Fruit fly (Drosophila melanogaster): ENCODE results near the gene Exo84.

Gene Exo84

DNA sequence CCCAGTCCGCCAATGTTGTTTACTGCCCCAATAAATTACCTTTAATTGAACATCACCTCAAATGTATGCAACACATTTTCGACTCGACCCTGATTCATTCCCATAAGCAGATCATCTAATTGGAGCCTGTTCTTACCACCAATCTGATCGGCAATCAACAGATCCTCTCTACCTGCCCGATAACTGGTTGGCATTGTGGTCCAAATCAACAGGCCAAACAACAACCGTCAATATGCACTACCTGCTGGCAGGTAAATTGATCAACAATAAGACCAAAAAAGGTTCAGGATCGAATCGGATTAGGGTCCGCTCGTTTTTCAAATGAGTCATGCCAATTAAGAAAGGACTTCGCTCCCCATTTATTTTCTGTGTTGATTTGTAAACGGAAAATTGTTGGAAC is 28.8 kb downstream of the Exo84 start:
- no peak for TF ChIP-seq CG8478 (optimal IDR thresholded peaks at IDR 0.05)
- TF ChIP-seq CTCF (optimal IDR thresholded peaks at IDR 0.05): no peak

DNA sequence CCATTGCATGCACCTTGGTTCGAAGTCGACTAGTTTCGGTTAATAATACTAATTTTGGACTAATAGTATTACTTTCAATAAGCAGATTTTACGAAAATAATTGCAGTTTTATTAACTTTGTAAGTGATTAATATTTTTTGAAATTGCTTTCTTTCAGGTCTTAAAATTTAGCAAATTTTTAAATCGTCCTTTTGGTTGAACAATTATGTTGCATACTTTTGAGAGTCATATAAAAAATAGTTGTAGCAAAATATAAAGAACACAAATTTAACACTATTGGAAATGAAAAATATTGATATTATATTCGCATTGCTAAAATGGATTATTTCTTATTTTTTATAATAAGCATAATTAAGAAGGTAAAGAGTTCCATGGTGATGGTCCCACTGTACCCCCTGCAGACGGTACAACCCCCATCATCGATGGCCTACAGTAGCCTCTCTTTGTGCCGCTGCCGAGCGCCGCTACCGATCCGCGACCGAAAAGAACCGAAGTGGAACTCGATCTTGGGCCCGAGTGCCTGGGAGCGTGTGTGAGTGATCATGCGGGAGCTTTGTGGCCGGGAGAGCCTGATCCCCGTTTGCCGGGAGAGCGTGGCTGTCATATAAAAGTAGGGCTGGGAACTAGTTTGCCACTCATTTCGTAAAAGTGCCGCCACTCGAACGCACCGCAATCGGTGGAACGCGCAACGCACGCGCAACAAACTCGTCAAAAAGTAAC is 30.7 kb downstream of the Exo84 start:
- TF ChIP-seq CG8478 (optimal IDR thresholded peaks at IDR 0.05): no peak
- TF ChIP-seq CTCF (optimal IDR thresholded peaks at IDR 0.05): no peak

DNA sequence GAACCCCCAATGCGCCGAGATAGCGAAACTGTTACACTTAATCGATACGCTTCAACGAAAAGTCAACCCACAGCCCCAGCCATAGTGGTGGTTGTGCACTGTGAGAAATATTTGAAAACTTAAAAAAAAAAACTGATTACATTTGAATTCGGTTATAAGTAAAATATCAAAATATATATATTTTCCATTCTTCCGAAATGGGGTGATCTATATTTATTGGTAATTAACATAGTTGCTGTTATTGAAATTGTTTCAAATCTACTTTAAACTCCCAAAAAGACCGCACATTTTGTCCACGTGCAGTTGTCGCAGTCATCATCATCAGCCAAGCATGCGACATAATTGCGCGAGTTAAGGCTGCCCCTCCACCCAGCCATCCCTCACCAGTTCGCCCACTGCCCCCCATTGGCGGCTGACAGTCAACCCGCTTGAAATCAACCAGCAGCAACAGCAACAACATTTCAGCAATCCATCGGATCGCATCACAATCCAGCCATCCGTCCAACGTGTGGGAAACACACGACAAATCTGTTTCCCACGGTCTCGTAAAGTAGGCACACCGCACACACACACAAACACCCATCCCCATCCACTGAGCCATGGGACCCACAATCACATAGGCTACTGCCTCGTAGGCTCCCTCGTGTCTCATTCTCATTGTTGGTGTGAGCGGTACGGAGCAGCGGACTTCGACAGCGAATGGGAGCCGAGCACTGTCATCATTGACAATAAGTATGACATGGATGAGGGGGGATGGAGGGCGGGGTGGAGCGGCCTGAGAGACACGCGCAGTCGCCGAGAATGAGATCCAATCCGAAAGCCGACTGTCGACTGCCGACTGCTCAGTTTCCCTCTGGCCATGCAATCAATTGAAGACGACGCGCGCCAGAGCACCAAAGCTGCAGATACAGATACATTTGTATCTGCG is 31.5 kb downstream of the Exo84 start:
- TF ChIP-seq CG8478 (optimal IDR thresholded peaks at IDR 0.05) (no peak), CTCF (optimal IDR thresholded peaks at IDR 0.05) (no peak)

DNA sequence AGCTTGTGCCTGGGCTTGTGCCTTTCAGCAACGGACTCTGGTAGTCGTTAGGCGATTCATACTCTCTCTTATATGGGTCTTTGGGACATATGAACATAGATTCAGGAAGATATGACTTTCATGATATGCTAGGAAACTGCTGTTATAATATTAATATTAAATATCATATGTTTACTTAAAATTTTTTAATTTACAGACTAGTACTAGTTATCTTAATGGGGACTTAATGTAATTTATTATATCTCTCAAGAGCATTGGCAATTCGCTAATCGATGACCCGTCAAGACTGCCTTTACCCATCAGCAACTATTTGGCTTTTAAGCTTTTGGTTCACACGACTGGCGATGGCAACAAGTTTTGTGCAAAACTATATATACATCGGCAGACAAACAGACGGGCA is 32.8 kb downstream of the Exo84 start:
- no peak for TF ChIP-seq CTCF (optimal IDR thresholded peaks at IDR 0.05)
- no peak for TF ChIP-seq CG8478 (optimal IDR thresholded peaks at IDR 0.05)

DNA sequence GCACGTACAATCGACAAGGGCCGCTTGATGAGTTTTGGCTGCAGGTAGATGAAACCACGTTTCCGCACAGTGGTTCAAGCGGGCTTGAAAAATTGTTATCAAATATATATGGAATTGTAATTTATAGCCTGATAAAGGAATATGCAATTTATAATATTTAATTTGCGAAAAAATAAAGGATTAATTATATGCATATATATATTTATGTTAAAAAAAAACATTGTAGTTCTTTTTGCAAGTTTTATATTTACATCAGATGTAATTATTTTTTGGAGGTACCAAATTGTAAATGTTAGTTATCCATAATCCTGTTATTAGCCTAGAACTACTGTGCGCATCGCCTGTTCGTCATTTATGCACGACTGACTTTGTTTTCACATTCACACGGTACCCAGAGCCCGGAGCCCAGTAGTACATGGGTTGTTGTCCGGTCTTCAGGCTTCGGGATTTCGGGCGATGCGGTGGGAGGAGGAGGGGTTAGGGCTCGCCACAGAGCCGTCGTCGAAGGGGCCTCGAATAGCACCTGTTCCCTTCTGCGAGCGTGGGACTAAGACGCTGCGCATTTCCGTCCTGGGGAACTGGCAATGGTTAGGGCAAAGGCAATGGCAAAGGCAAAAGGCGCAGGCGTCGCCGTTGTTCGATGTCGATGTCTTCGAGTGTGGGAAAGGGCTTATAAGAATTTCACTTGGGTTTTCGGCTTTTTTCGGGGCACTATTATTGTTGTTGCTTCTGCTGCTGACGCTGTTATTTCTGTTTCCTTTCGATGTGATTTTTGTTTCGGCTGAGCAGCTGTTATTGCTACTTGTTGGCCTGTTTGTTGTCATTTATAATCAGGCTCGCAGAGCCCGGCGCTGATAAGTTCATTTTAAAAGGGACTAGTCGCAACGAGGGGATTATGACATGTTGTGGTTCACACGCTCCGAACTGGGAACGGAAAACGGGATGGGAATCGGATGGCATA is 34.0 kb downstream of the Exo84 start:
- no peak for TF ChIP-seq CG8478 (optimal IDR thresholded peaks at IDR 0.05)
- TF ChIP-seq CTCF (optimal IDR thresholded peaks at IDR 0.05): no peak

DNA sequence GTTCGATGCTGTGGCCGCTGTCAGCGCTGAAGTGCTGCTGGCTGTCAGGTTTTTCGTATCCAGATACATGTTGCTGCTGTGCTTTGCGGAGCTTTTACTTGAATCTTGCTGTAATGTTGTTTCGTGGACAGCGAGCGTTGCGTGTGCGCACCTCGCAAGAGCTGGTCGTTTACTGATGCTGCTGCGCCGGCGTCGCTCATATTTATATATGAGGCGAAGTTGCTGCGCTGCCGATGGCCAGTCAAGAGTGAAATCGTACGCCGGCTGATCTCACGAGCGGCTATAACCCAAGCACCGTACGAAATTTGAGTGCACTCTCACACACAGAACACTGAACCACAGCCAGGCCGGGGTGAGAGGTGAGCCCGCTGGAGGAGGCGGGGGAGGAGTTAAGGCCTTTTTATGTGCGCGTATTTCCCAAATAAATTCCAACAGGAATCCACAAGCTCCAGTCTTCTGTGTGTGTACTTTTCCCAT is 34.7 kb downstream of the Exo84 start:
- TF ChIP-seq CG8478 (optimal IDR thresholded peaks at IDR 0.05): no peak
- TF ChIP-seq CTCF (optimal IDR thresholded peaks at IDR 0.05): no peak

DNA sequence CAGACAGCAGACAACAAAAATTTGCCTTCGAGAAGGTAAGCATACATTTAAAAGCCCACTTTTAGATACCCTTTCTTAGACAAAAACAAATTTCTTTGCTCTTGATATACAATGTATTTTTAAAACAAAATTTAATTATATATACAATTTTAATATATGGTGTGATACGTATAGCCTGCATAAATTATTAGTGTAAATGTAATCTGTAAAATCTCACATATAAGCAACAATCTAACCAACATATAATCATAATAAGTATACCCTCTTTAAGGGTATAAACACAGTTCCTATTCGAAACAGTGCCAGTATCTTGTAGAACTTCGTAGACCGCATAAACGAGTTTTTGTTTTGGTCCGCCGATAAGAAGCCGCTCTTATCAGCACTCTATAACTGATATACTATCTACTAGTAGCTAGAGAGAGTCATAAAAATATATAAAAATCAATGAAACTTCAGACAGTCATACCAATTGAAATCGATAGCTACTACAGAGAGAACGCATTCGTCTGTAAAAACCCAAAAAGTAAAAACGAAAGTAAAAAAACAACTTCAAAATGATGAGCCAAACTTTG is 37.7 kb downstream of the Exo84 start, which contains the start of gene Kaz-m1:
TSS of gene Kaz-m1 (plus strand) at position 460 of the 572 bp plus-strand sequence.
- no peak for TF ChIP-seq CG8478 (optimal IDR thresholded peaks at IDR 0.05)
- no peak for TF ChIP-seq CTCF (optimal IDR thresholded peaks at IDR 0.05)

DNA sequence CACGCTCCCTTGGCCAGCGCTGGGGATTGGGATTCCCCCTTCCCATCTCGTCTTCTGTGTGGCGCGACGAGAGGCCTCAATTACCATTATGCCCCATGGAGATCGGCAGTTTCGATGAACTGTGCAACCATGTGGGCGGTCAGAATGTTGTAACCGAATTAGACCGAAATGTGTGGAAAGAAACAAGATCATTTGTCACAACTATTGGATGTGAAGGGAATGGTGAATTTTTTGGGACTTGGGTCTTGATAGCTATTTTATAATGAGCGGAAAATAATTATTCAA is 38.5 kb downstream of the Exo84 start:
- TF ChIP-seq CTCF (optimal IDR thresholded peaks at IDR 0.05) (no peak), CG8478 (optimal IDR thresholded peaks at IDR 0.05) (no peak)

DNA sequence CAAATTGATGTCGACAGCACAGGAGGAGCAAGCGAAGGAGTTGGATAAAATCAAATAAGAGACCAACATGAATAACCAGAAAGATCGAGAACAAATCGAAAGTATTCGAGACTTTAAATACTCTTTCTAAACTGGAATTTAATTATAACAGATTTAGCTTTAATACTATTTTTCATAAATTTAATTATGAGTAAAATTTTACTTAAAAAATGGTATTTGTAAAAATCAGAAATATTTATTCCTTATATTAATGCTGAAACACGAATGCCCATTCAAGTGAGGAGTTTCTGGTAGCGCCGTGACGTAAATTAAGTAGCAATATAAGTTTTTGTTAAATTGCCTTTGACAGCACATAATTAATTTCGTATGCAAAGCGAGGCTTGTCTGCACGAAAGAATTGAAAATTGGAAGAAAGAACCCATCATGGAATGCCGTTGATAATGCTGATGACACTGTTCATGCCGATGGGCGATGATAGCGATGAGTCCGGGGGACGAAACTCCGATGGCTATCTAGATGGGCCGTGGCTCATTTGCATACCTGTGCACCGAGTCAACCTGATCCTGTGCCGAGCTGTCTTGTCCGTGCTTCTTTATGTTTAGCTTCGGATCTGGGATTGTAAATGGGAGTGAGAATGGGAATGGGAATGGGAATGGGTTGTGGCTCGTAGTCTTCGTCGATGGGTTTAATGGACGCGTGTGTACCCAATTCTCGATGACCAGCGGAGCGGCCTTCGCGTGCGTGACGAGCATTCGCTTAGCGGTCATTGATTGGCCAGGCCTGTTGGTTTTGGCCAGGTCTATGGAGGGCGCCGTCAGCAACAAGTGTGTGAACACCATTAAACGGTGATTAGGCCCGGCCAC is 39.0 kb downstream of the Exo84 start:
- no peak for TF ChIP-seq CTCF (optimal IDR thresholded peaks at IDR 0.05)
- TF ChIP-seq CG8478 (optimal IDR thresholded peaks at IDR 0.05): no peak

DNA sequence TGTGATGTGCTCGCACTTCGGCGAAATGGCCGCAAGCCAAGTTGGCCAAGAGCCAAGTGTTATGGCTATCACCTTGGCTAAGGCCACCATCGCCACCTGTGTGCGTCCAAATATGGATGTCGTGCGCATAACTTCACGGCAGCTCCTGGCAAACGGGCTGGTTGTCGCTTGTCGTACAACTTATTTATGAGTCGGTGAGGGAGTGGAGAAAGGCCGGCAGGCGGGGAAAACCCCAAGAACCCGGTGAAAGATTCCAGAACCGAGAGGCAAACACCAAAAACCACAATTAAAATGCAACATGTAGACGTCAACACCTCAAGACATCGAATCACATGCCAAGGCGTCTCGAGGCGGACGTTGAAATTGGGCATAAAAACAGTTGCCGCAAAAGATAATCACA is 39.8 kb downstream of the Exo84 start:
- TF ChIP-seq CTCF (optimal IDR thresholded peaks at IDR 0.05) (no peak), CG8478 (optimal IDR thresholded peaks at IDR 0.05) (no peak)

DNA sequence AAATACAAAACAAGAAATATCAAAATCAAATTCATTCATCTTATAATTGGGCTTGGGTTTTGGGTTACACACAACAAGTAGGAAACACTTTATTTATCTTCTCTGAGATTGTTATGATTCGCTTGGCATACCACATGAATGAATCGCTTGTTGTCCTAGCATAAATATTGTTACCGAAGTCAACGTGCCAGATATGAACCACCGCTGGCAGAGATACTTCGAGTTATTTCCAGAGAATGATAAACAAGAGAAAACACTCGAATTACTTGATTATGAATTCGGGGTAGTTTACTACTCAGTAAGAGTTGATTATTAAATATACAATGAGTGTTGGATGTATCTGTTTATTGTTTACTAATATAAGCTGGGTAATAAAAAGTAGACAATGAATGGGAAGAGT is 40.5 kb downstream of the Exo84 start:
- no peak for TF ChIP-seq CTCF (optimal IDR thresholded peaks at IDR 0.05)
- TF ChIP-seq CG8478 (optimal IDR thresholded peaks at IDR 0.05): no peak

DNA sequence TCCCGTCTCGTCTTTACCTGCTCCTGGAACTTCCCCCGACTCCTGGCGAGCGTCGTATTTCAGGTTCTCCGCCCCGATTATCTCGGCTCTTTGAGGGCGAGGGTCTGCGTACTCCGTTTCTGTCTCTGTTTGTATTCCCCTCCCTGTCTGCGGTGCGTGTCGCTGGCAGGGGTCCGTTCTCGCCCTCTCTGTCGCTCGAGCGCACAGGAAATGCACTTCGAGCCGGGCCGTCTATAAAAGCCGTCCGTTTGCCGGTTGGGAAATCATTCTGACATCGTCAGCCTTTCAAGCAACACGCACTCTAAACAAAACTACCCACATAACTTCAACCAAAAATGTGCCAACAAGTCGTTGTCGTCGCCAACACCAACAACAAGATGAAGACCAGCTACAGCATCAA is 41.4 kb downstream of the Exo84 start:
- TF ChIP-seq CG8478 (optimal IDR thresholded peaks at IDR 0.05) (no peak), CTCF (optimal IDR thresholded peaks at IDR 0.05) (no peak)

DNA sequence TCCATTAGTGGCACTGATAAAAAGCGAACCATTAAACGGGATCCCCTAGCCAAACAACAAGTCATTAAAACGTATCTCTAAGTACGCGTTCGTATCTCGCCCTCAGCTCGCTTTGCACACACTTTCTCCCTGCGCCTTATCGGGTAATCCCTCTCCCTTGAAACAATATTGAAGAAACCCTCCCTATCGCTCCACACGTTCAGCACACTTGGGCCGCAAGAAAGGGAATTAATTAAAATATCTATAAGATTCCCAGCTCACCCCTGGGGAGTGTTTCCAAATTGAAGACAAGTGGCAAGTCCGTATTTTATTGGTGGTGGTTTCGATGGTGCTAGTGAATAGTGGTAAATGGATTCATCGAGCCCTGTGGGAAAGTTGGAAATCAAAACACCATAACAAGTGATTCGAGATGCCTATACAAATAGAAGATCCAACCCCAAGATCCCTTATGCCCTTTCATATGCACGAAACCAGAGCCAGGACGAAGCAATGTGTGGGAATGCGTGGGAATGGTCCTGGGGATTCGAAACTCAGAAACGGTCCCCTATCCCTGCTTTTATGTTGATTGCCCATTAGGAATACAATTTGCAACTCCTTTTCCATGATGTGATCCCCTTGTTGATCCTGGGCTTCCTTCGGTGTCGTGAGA is 42.2 kb downstream of the Exo84 start:
- TF ChIP-seq CG8478 (optimal IDR thresholded peaks at IDR 0.05) (no peak), CTCF (optimal IDR thresholded peaks at IDR 0.05) (no peak)
